Fruit fly (Drosophila melanogaster) whole organism, embryonic: ENCODE data around the gene wdb.

Source experiments
- CG10959 ChIP-seq: fragments of 200-800 bp; sonication (Bioruptor generic); IDR thresholded peaks from 2 replicates; pipeline ENCODE4 v1.3.6; 2022; ENCODE audit warnings: missing biosample characterization, missing genetic modification characterization
- CG11560 ChIP-seq: fragments of 200-800 bp; sonication (Bioruptor generic); IDR thresholded peaks from 3 replicates; pipeline ENCODE4 v1.3.6; 2022; ENCODE audit warnings: missing biosample characterization, missing genetic modification characterization
- CG11696 ChIP-seq: fragments of 200-800 bp; sonication (Bioruptor generic); IDR thresholded peaks from 2 replicates; pipeline ENCODE4 v1.3.6; 2022; ENCODE audit warnings: missing biosample characterization, missing genetic modification characterization
- CG11723 ChIP-seq: fragments of 200-800 bp; sonication (Bioruptor generic); optimal IDR thresholded peaks from 2 replicates; lab custom pipeline; 2017; ENCODE audit warnings: missing biosample characterization, mild to moderate bottlenecking, missing genetic modification characterization
- CG13424 ChIP-seq: fragments of 200-800 bp; sonication (Bioruptor generic); optimal IDR thresholded peaks from 2 replicates; lab custom pipeline; 2019; ENCODE audit warnings: missing biosample characterization, mild to moderate bottlenecking, missing genetic modification characterization, moderate library complexity
- CG13894 ChIP-seq: fragments of 200-800 bp; sonication (Bioruptor generic); optimal IDR thresholded peaks from 3 replicates; lab custom pipeline; 2018; ENCODE audit warnings: missing biosample characterization, mild to moderate bottlenecking, missing genetic modification characterization, moderate library complexity
- CG14667 ChIP-seq: fragments of 200-800 bp; sonication (Bioruptor generic); IDR thresholded peaks from 2 replicates; pipeline ENCODE4 v1.3.6; 2022; ENCODE audit warnings: missing biosample characterization, missing genetic modification characterization
- CG14860 ChIP-seq: fragments of 200-800 bp; sonication (Bioruptor generic); IDR thresholded peaks from 3 replicates; pipeline ENCODE4 v1.3.6; 2022; ENCODE audit warnings: missing biosample characterization, missing genetic modification characterization; ENCODE audit not compliant: partially characterized antibody
- CG15696 ChIP-seq: fragments of 200-800 bp; sonication (Bioruptor generic); optimal IDR thresholded peaks from 2 replicates; lab custom pipeline; 2019; ENCODE audit warnings: missing biosample characterization, mild to moderate bottlenecking, missing genetic modification characterization, moderate library complexity
- CG1832 ChIP-seq: fragments of 200-800 bp; sonication (Bioruptor generic); optimal IDR thresholded peaks from 2 replicates; lab custom pipeline; 2017; ENCODE audit warnings: missing biosample characterization, mild to moderate bottlenecking, missing genetic modification characterization, inconsistent platforms
- CG2202 ChIP-seq: fragments of 200-800 bp; sonication (Bioruptor generic); optimal IDR thresholded peaks from 2 replicates; lab custom pipeline; 2018; ENCODE audit warnings: missing biosample characterization, mild to moderate bottlenecking, missing genetic modification characterization
- CG30403 ChIP-seq: fragments of 200-800 bp; sonication (Bioruptor generic); optimal IDR thresholded peaks from 3 replicates; lab custom pipeline; 2016; ENCODE audit warnings: missing biosample characterization, missing genetic modification characterization
- CG3726 ChIP-seq: fragments of 200-800 bp; sonication (Bioruptor generic); IDR thresholded peaks from 3 replicates; pipeline ENCODE4, ENCODE4 v1.3.6; 2022; ENCODE audit warnings: missing biosample characterization, missing genetic modification characterization
- CG43689 ChIP-seq: fragments of 200-800 bp; sonication (Bioruptor generic); IDR thresholded peaks from 2 replicates; pipeline ENCODE4 v1.3.6; 2022; ENCODE audit warnings: missing biosample characterization, missing genetic modification characterization
- CG4424 ChIP-seq: fragments of 200-800 bp; sonication (Bioruptor generic); optimal IDR thresholded peaks from 3 replicates; lab custom pipeline; 2016; ENCODE audit warnings: missing biosample characterization, missing genetic modification characterization
- CG6272 ChIP-seq: fragments of 200-800 bp; sonication (Bioruptor generic); IDR thresholded peaks from 2 replicates; pipeline ENCODE4 v1.3.6; 2022; ENCODE audit warnings: missing biosample characterization, missing genetic modification characterization
- CG6654 ChIP-seq: fragments of 200-800 bp; sonication (Bioruptor generic); optimal IDR thresholded peaks from 2 replicates; lab custom pipeline; 2017; ENCODE audit warnings: missing biosample characterization, mild to moderate bottlenecking, missing genetic modification characterization
- CG6689 ChIP-seq: fragments of 200-800 bp; sonication (Bioruptor generic); IDR thresholded peaks from 2 replicates; pipeline ENCODE4 v1.3.6; 2022; ENCODE audit warnings: missing biosample characterization, missing genetic modification characterization
- CG7786 ChIP-seq: fragments of 200-800 bp; sonication (Bioruptor generic); optimal IDR thresholded peaks from 2 replicates; lab custom pipeline; 2016; ENCODE audit warnings: missing biosample characterization, missing genetic modification characterization
- Dfd ChIP-seq, 2 experiments: fragments of >200 bp; optimal IDR thresholded peaks; 2 replicates each; lab custom pipeline; 2017; ENCODE audit warnings: missing biosample characterization in 2 of 2, missing genetic modification characterization in 2 of 2
- Doc3 ChIP-seq: fragments of 200-800 bp; sonication (Bioruptor generic); IDR thresholded peaks from 3 replicates; pipeline ENCODE4 v1.3.6; 2022; ENCODE audit warnings: missing biosample characterization, missing genetic modification characterization; ENCODE audit not compliant: partially characterized antibody
- HmgZ ChIP-seq: fragments of 200-800 bp; sonication (Bioruptor generic); optimal IDR thresholded peaks from 2 replicates; lab custom pipeline; 2018; ENCODE audit warnings: missing biosample characterization, mild to moderate bottlenecking, missing genetic modification characterization
- Lim3 ChIP-seq: fragments of 200-800 bp; sonication (Bioruptor generic); IDR thresholded peaks from 2 replicates; pipeline ENCODE4 v1.3.6; 2022; ENCODE audit warnings: missing biosample characterization, missing genetic modification characterization
- Mes4 ChIP-seq: fragments of 200-800 bp; sonication (Bioruptor generic); optimal IDR thresholded peaks from 2 replicates; lab custom pipeline; 2016; ENCODE audit warnings: missing biosample characterization, missing genetic modification characterization
- Ravus ChIP-seq: fragments of 200-800 bp; sonication (Bioruptor generic); IDR thresholded peaks from 2 replicates; pipeline ENCODE4 v1.3.6; 2022; ENCODE audit warnings: missing biosample characterization, missing genetic modification characterization
- Taf1 ChIP-seq: fragments of 200-800 bp; sonication (Bioruptor generic); IDR thresholded peaks from 2 replicates; pipeline ENCODE4 v1.3.6; 2022; ENCODE audit warnings: missing biosample characterization, missing genetic modification characterization
- Tbp ChIP-seq: fragments of >200 bp; optimal IDR thresholded peaks from 2 replicates; lab custom pipeline; 2018; ENCODE audit warnings: missing biosample characterization, missing genetic modification characterization
- Vsx1 ChIP-seq: fragments of 200-800 bp; sonication (Bioruptor generic); optimal IDR thresholded peaks from 2 replicates; lab custom pipeline; 2017; ENCODE audit warnings: missing biosample characterization, mild to moderate bottlenecking, missing genetic modification characterization, missing genetic modification reagents
- YL-1 ChIP-seq: fragments of 200-800 bp; sonication (Bioruptor generic); optimal IDR thresholded peaks from 3 replicates; lab custom pipeline; 2017; ENCODE audit warnings: missing biosample characterization, mild to moderate bottlenecking, missing genetic modification characterization
- ac ChIP-seq: fragments of 200-800 bp; sonication (Bioruptor generic); optimal IDR thresholded peaks from 3 replicates; lab custom pipeline; 2017; ENCODE audit warnings: missing biosample characterization, mild to moderate bottlenecking, missing genetic modification characterization
- az2 ChIP-seq: fragments of 200-800 bp; sonication (Bioruptor generic); optimal IDR thresholded peaks from 3 replicates; lab custom pipeline; 2016; ENCODE audit warnings: missing biosample characterization, missing genetic modification characterization
- cato ChIP-seq: fragments of 200-800 bp; sonication (Bioruptor generic); optimal IDR thresholded peaks from 2 replicates; lab custom pipeline; 2016; ENCODE audit warnings: missing biosample characterization, missing genetic modification characterization, borderline replicate concordance
- crc ChIP-seq: fragments of 200-800 bp; sonication (Bioruptor generic); optimal IDR thresholded peaks from 2 replicates; lab custom pipeline; 2016; ENCODE audit warnings: missing biosample characterization, missing genetic modification characterization
- croc ChIP-seq: fragments of 200-800 bp; sonication (Bioruptor generic); conservative IDR thresholded peaks from 3 replicates; pipeline ENCODE4 v1.3.6; 2022; ENCODE audit warnings: missing biosample characterization, missing genetic modification characterization
- da ChIP-seq: fragments of 200-800 bp; sonication (Bioruptor generic); optimal IDR thresholded peaks from 2 replicates; lab custom pipeline; 2016; ENCODE audit warnings: missing biosample characterization, missing genetic modification characterization
- danr ChIP-seq: fragments of 200-800 bp; sonication (Bioruptor generic); IDR thresholded peaks from 2 replicates; pipeline ENCODE4 v1.3.6; 2022; ENCODE audit warnings: missing biosample characterization, missing genetic modification characterization
- dysf ChIP-seq: fragments of 200-800 bp; sonication (Bioruptor generic); IDR thresholded peaks from 3 replicates; pipeline ENCODE4 v1.3.6; 2022; ENCODE audit warnings: missing biosample characterization, missing genetic modification characterization
- fd96Cb ChIP-seq: fragments of 200-800 bp; sonication (Bioruptor generic); optimal IDR thresholded peaks from 2 replicates; lab custom pipeline; 2018; ENCODE audit warnings: missing biosample characterization, mild to moderate bottlenecking, missing genetic modification characterization, moderate library complexity
- hkb ChIP-seq, 2 experiments: fragments of 200-800 bp in 1 of 2; fragments of >200 bp in 1 of 2; sonication (Bioruptor generic) in 1 of 2; IDR thresholded peaks in 1 of 2; optimal IDR thresholded peaks in 1 of 2; 2 replicates each; pipeline versions ENCODE4 v1.3.6 to Lab custom; 2017 to 2022; ENCODE audit warnings: missing biosample characterization in 1 of 2, missing genetic modification characterization in 1 of 2
- kah ChIP-seq: fragments of 200-800 bp; sonication (Bioruptor generic); optimal IDR thresholded peaks from 2 replicates; lab custom pipeline; 2018; ENCODE audit warnings: missing biosample characterization, mild to moderate bottlenecking, missing genetic modification characterization
- kay ChIP-seq: fragments of 200-800 bp; sonication (Bioruptor generic); optimal IDR thresholded peaks from 2 replicates; lab custom pipeline; 2016; ENCODE audit warnings: missing biosample characterization, missing genetic modification characterization
- luna ChIP-seq: fragments of 200-800 bp; sonication (Bioruptor generic); optimal IDR thresholded peaks from 2 replicates; lab custom pipeline; 2016; ENCODE audit warnings: missing biosample characterization, missing genetic modification characterization
- maf-S ChIP-seq: fragments of 200-800 bp; sonication (Bioruptor generic); optimal IDR thresholded peaks from 2 replicates; lab custom pipeline; 2016; ENCODE audit warnings: missing biosample characterization, missing genetic modification characterization
- prd ChIP-seq, 3 experiments: fragments of >200 bp in 2 of 3; fragments of 200-800 bp in 1 of 3; sonication (Bioruptor generic) in 1 of 3; optimal IDR thresholded peaks in 2 of 3; IDR thresholded peaks in 1 of 3; 2 replicates in 2 of 3; 3 replicates in 1 of 3; pipeline versions ENCODE4 v1.3.6 to Lab custom; 2017 to 2022; ENCODE audit warnings: missing biosample characterization in 1 of 3, missing genetic modification characterization in 1 of 3
- sens-2 ChIP-seq: fragments of 200-800 bp; sonication (Bioruptor generic); IDR thresholded peaks from 2 replicates; pipeline ENCODE4 v1.3.6; 2022; ENCODE audit warnings: missing biosample characterization, missing genetic modification characterization
- shn ChIP-seq: fragments of 200-800 bp; sonication (Bioruptor generic); optimal IDR thresholded peaks from 3 replicates; lab custom pipeline; 2016; ENCODE audit warnings: missing biosample characterization, missing genetic modification characterization
- yki ChIP-seq: fragments of >200 bp; optimal IDR thresholded peaks from 3 replicates; lab custom pipeline; 2018
- zfh2 ChIP-seq: fragments of 200-800 bp; sonication (Bioruptor generic); optimal IDR thresholded peaks from 2 replicates; lab custom pipeline; 2016; ENCODE audit warnings: missing biosample characterization, missing genetic modification characterization

Gene wdb

dm6 chr3R:27582634-27583181 lies 667 bp upstream of the wdb start, which contains the start of gene pins (continued):
- no peak for TF ChIP-seq maf-S (GFP tag; lab: Kevin White, UChicago)
- no peak for TF ChIP-seq croc (GFP tag; lab: Robert Waterston, UW)
- no peak for TF ChIP-seq CG4424 (GFP tag; lab: Kevin White, UChicago)
- no peak for TF ChIP-seq CG43689 (GFP tag; lab: Robert Waterston, UW)
- TF ChIP-seq, all 482 proteins: peak for 14

dm6 chr3R:27581263-27581868 lies 675 bp downstream of the wdb start:
- TF ChIP-seq hkb (optimal IDR thresholded peaks at IDR 0.05; lab: Kevin White, UChicago) (no peak), hkb (GFP tag; IDR thresholded peaks at IDR 0.05; lab: Robert Waterston, UW) (no peak), CG3726 (GFP tag; lab: Robert Waterston, UW) (no peak), CG11696 (GFP tag; lab: Robert Waterston, UW) (no peak), Vsx1 (GFP tag; lab: Kevin White, UChicago) (peak; percentile 37), CG6689 (GFP tag; lab: Robert Waterston, UW) (no peak), CG11723 (GFP tag; lab: Kevin White, UChicago) (no peak), sens-2 (GFP tag; lab: Robert Waterston, UW) (no peak), CG13424 (peak; percentile 71), YL-1 (GFP tag; lab: Kevin White, UChicago) (peak; percentile 15), danr (no peak), Dfd (GFP tag; optimal IDR thresholded peaks at IDR 0.05; lab: Kevin White, UChicago) (no peak), ac (GFP tag; lab: Kevin White, UChicago) (peak; percentile 22), CG14667 (GFP tag; lab: Robert Waterston, UW) (no peak), shn (GFP tag; lab: Kevin White, UChicago) (no peak), Doc3 (GFP tag; lab: Robert Waterston, UW) (no peak), CG11560 (no peak), HmgZ (tag; lab: Kevin White, UChicago) (peak; percentile 72), CG13894 (tag; lab: Kevin White, UChicago) (peak; percentile 20), dysf (GFP tag; lab: Robert Waterston, UW) (no peak), da (GFP tag; lab: Kevin White, UChicago) (no peak), CG6272 (GFP tag; lab: Robert Waterston, UW) (0 out of 2 replicates have a peak, but pooled peaks have one; percentile 25), cato (GFP tag; lab: Kevin White, UChicago) (no peak), CG15696 (tag; lab: Kevin White, UChicago) (no peak), CG1832 (peak; percentile 79), Mes4 (peak; percentile 34), kah (GFP tag; lab: Kevin White, UChicago) (peak; percentile 62), CG14860 (GFP tag; lab: Robert Waterston, UW) (no peak), CG10959 (no peak), CG2202 (tag; lab: Kevin White, UChicago) (peak; percentile 17), Tbp (GFP tag; lab: Kevin White, UChicago) (no peak), az2 (GFP tag; lab: Kevin White, UChicago) (peak; percentile 26), CG6654 (GFP tag; lab: Kevin White, UChicago) (no peak), crc (GFP tag; lab: Kevin White, UChicago) (no peak), fd96Cb (tag; lab: Kevin White, UChicago) (peak; percentile 5), zfh2 (GFP tag; lab: Kevin White, UChicago) (peak; percentile 58), Lim3 (GFP tag; lab: Robert Waterston, UW) (no peak), prd (optimal IDR thresholded peaks at IDR 0.05; lab: Kevin White, UChicago) (no peak), prd (GFP tag; IDR thresholded peaks at IDR 0.05; lab: Robert Waterston, UW) (no peak), Ravus (GFP tag; lab: Robert Waterston, UW) (no peak), kay (GFP tag; lab: Kevin White, UChicago) (peak; percentile 52), yki (lab: Kevin White, UChicago) (no peak), luna (GFP tag; lab: Kevin White, UChicago) (no peak), CG30403 (GFP tag; lab: Kevin White, UChicago) (peak; percentile 45), Taf1 (GFP tag; lab: Robert Waterston, UW) (no peak), CG7786 (GFP tag; lab: Kevin White, UChicago) (peak; percentile 48)
